Worm (Caenorhabditis elegans) whole organism, midembryonic: ENCODE results near the gene hnd-1.

Experiments
- flt-1 ChIP-seq: fragments of 200-800 bp; sonication (Bioruptor generic); IDR thresholded peaks from 2 replicates; pipeline ENCODE4 v1.3.6; 2022; ENCODE audit warnings: missing genetic modification characterization, missing compliant biosample characterization
- klf-2 ChIP-seq: fragments of 200-800 bp; sonication (Bioruptor generic); conservative IDR thresholded peaks from 2 replicates; pipeline ENCODE4 v1.3.6; 2022; ENCODE audit warnings: missing genetic modification reagents, missing genetic modification characterization, missing compliant biosample characterization
- med-1 ChIP-seq: sonication (generic microtip); optimal IDR thresholded peaks from 2 replicates; lab custom pipeline; 2017; ENCODE audit warnings: missing genetic modification characterization, mild to moderate bottlenecking, missing compliant biosample characterization, antibody characterized with exemption, missing genetic modification reagents; ENCODE audit not compliant: insufficient read depth
- ref-1 ChIP-seq: fragments of 200-800 bp; sonication (Bioruptor generic); conservative IDR thresholded peaks from 2 replicates; pipeline ENCODE4 v1.3.6; 2022; ENCODE audit warnings: missing genetic modification reagents, missing genetic modification characterization, missing compliant biosample characterization
- tab-1 ChIP-seq: fragments of 200-800 bp; sonication (Bioruptor generic); IDR thresholded peaks from 2 replicates; pipeline ENCODE4 v1.3.6; 2022; ENCODE audit warnings: missing genetic modification characterization, missing compliant biosample characterization
- ztf-23 ChIP-seq: fragments of 200-800 bp; sonication (Bioruptor generic); IDR thresholded peaks from 2 replicates; pipeline ENCODE4 v1.3.6; 2022; ENCODE audit warnings: missing genetic modification reagents, missing genetic modification characterization, missing compliant biosample characterization
- ztf-29 ChIP-seq: fragments of 200-800 bp; sonication (Bioruptor generic); IDR thresholded peaks from 2 replicates; pipeline ENCODE4 v1.3.6; 2022; ENCODE audit warnings: missing genetic modification reagents, missing genetic modification characterization, missing compliant biosample characterization

ce11 chrX:11710229-11710628 lies 25.9 kb downstream of the hnd-1 start, which contains the start of gene C44C10.11:
- TF ChIP-seq tab-1 (GFP tag; lab: Robert Waterston, UW) (no peak), klf-2 (no peak), flt-1 (GFP tag; lab: Robert Waterston, UW) (no peak), ztf-29 (GFP tag; lab: Robert Waterston, UW) (no peak), med-1 (GFP tag; lab: Kevin White, UChicago) (no peak), ref-1 (no peak), ztf-23 (GFP tag; lab: Robert Waterston, UW) (no peak)
